Fruit fly (Drosophila melanogaster): ENCODE data around the gene Hk.

Hk gene

dm6 chrX:10244763-10245162 is 18.5 kb downstream of the Hk start (continued):
- TF ChIP-seq CG3281 (GFP tag; optimal IDR thresholded peaks at IDR 0.05) (peak; percentile 11), CG32772 (GFP tag; IDR thresholded peaks at IDR 0.05) (no peak), ken (GFP tag; IDR thresholded peaks at IDR 0.05) (no peak), PHDP (tag; optimal IDR thresholded peaks at IDR 0.05) (no peak), E2f2 (GFP tag; IDR thresholded peaks at IDR 0.05) (no peak), CG11695 (GFP tag; IDR thresholded peaks at IDR 0.05) (no peak), CG15479 (GFP tag; optimal IDR thresholded peaks at IDR 0.05) (no peak)

DNA sequence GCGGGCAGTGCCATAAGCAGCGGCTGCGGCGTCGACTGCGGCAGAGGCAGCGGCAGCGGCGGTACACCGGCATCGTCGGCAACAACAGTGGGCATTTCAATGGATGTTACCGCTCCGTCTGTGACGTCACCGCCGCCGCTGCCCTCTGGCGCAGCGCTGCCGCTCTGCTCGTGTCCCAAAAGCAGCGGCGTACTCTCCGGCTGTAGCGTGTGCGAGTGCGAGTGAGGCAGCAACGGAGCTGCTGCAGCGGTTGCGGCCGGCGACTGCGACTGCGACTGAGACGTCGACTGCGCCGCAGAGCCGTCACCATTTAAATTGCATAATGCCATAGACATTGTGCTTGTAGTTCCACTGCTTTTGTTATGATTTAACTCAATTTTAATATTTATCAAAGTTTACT is 19.7 kb downstream of the Hk start:
- TF ChIP-seq CG30403 (GFP tag; optimal IDR thresholded peaks at IDR 0.05) (no peak), Med (GFP tag) (peak; percentile 39), Adf1 (GFP tag; IDR thresholded peaks at IDR 0.05) (peak; percentile 97), CG1832 (GFP tag; optimal IDR thresholded peaks at IDR 0.05) (peak; percentile 14), chinmo (GFP tag; IDR thresholded peaks at IDR 0.05; ENCODE audit: partially characterized antibody) (0 out of 4 replicates have a peak, but pooled peaks have one; percentile 13), dm (GFP tag; optimal IDR thresholded peaks at IDR 0.05) (no peak), ato (GFP tag; IDR thresholded peaks at IDR 0.05; ENCODE audit: partially characterized antibody) (no peak), sna (GFP tag; IDR thresholded peaks at IDR 0.05; ENCODE audit: partially characterized antibody) (peak; percentile 38), Pdp1 (GFP tag; optimal IDR thresholded peaks at IDR 0.05) (peak in 1 of 2 experiments; percentile 73)

- no peak for TF ChIP-seq BEAF-32 (GFP tag; optimal IDR thresholded peaks at IDR 0.05)
- TF ChIP-seq kah (GFP tag; optimal IDR thresholded peaks at IDR 0.05): no peak
- TF ChIP-seq Med (GFP tag): no peak
- TF ChIP-seq Gug (GFP tag; IDR thresholded peaks at IDR 0.05): no peak
- no peak for TF ChIP-seq klu (GFP tag; IDR thresholded peaks at IDR 0.05)
- no peak for TF ChIP-seq bsh (GFP tag; optimal IDR thresholded peaks at IDR 0.05)
- TF ChIP-seq CG14014 (GFP tag; IDR thresholded peaks at IDR 0.05): no peak
- TF ChIP-seq Bdp1 (GFP tag; optimal IDR thresholded peaks at IDR 0.05): no peak
- no peak for TF ChIP-seq run (tag; optimal IDR thresholded peaks at IDR 0.05)
- no peak for TF ChIP-seq CG1792 (GFP tag; optimal IDR thresholded peaks at IDR 0.05)
- no peak for TF ChIP-seq CG9215 (GFP tag; IDR thresholded peaks at IDR 0.05)
- TF ChIP-seq CG7839 (tag; optimal IDR thresholded peaks at IDR 0.05): no peak
- TF ChIP-seq trem (tag; optimal IDR thresholded peaks at IDR 0.05): no peak
- peak; percentile 56 for TF ChIP-seq CG12744 (GFP tag; optimal IDR thresholded peaks at IDR 0.05)
- TF ChIP-seq CG10979 (tag; optimal IDR thresholded peaks at IDR 0.05): peak; percentile 54
- TF ChIP-seq Optix (GFP tag; IDR thresholded peaks at IDR 0.05): no peak
- TF ChIP-seq CG12769 (tag; optimal IDR thresholded peaks at IDR 0.05): no peak
- TF ChIP-seq slou (GFP tag; optimal IDR thresholded peaks at IDR 0.05): no peak
- no peak for TF ChIP-seq Neu2 (GFP tag; optimal IDR thresholded peaks at IDR 0.05; ENCODE audit: borderline replicate concordance)
- no peak for TF ChIP-seq al (GFP tag; IDR thresholded peaks at IDR 0.05)
- TF ChIP-seq Pdp1 (GFP tag; optimal IDR thresholded peaks at IDR 0.05): peak in 1 of 2 experiments; percentile 19
- peak; percentile 60 for TF ChIP-seq CG9437 (GFP tag; optimal IDR thresholded peaks at IDR 0.05)
- TF ChIP-seq fd102C (GFP tag; optimal IDR thresholded peaks at IDR 0.05): peak; percentile 56
- TF ChIP-seq CG1024 (GFP tag; IDR thresholded peaks at IDR 0.05): no peak
- no peak for TF ChIP-seq CG4820 (GFP tag; optimal IDR thresholded peaks at IDR 0.05)
- no peak for TF ChIP-seq CG11398 (GFP tag; optimal IDR thresholded peaks at IDR 0.05)
- TF ChIP-seq CG11085 (GFP tag; IDR thresholded peaks at IDR 0.05): no peak
- TF ChIP-seq bigmax (GFP tag; optimal IDR thresholded peaks at IDR 0.05): no peak
- TF ChIP-seq Xrp1 (GFP tag; IDR thresholded peaks at IDR 0.05): 0 out of 2 replicates have a peak, but pooled peaks have one; percentile 11
- TF ChIP-seq aop (GFP tag; IDR thresholded peaks at IDR 0.05): no peak
- TF ChIP-seq zen (tag; optimal IDR thresholded peaks at IDR 0.05): peak; percentile 16
- no peak for TF ChIP-seq Trl (optimal IDR thresholded peaks at IDR 0.05)
- TF ChIP-seq Trl (GFP tag; optimal IDR thresholded peaks at IDR 0.05): no peak
- TF ChIP-seq scrt (GFP tag; optimal IDR thresholded peaks at IDR 0.05): no peak
- no peak for TF ChIP-seq sr (GFP tag; IDR thresholded peaks at IDR 0.05)
Observed at dm6 chrX:10242883-10243282, 20.4 kb downstream of the Hk start.

Data from whole organism, embryonic.